Worm (Caenorhabditis elegans) whole organism, L3 larva: ENCODE data around the gene acly-1.

ENCODE experiments used
- hmg-11 ChIP-seq: sonication (generic microtip); optimal IDR thresholded peaks from 2 replicates; lab custom pipeline; 2016; ENCODE audit warnings: missing genetic modification characterization, missing compliant biosample characterization
- nhr-237 ChIP-seq: fragments of 150-350 bp; optimal IDR thresholded peaks from 2 replicates; lab custom pipeline; 2014; ENCODE audit warnings: missing biosample characterization, missing genetic modification characterization
- pqm-1 ChIP-seq: fragments of 150-350 bp; optimal IDR thresholded peaks from 2 replicates; lab custom pipeline; 2017; ENCODE audit warnings: missing biosample characterization, missing genetic modification characterization, inconsistent platforms
- ztf-11 ChIP-seq: fragments of 150-350 bp; optimal IDR thresholded peaks from 2 replicates; lab custom pipeline; 2014; ENCODE audit warnings: missing biosample characterization, missing genetic modification characterization
- ztf-4 ChIP-seq: fragments of 150-350 bp; optimal IDR thresholded peaks from 2 replicates; lab custom pipeline; 2014; ENCODE audit warnings: missing biosample characterization, missing genetic modification characterization

ce11 chrX:1489574-1489973 lies 10.2 kb downstream of the acly-1 start:
- TF ChIP-seq nhr-237 (tag; lab: Kevin White, UChicago) (no peak), ztf-4 (no peak), ztf-11 (no peak), hmg-11 (tag; lab: Kevin White, UChicago) (no peak), pqm-1 (tag; lab: Kevin White, UChicago) (no peak)
